Worm (Caenorhabditis elegans) whole organism, late embryonic: ENCODE measurements around the gene bir-2.

Experiments
- F13H6.1 ChIP-seq: sonication (generic microtip); optimal IDR thresholded peaks from 2 replicates; lab custom pipeline; 2016; ENCODE audit warnings: missing genetic modification characterization, missing compliant biosample characterization
- T23F11.4 ChIP-seq: fragments of 200-800 bp; sonication (Bioruptor generic); optimal IDR thresholded peaks from 2 replicates; lab custom pipeline; 2018; ENCODE audit warnings: mild to moderate bottlenecking, missing genetic modification characterization, missing compliant biosample characterization
- ama-1 ChIP-seq: fragments of 150-350 bp; optimal IDR thresholded peaks from 2 replicates; lab custom pipeline; 2014
- ceh-31 ChIP-seq: sonication (generic microtip); optimal IDR thresholded peaks from 2 replicates; lab custom pipeline; 2016; ENCODE audit warnings: missing genetic modification characterization, missing compliant biosample characterization
- ceh-9 ChIP-seq: sonication (generic microtip); optimal IDR thresholded peaks from 2 replicates; lab custom pipeline; 2016; ENCODE audit warnings: mild to moderate bottlenecking, missing genetic modification characterization, inconsistent platforms, missing compliant biosample characterization
- fax-1 ChIP-seq: sonication (generic microtip); optimal IDR thresholded peaks from 2 replicates; lab custom pipeline; 2016; ENCODE audit warnings: missing genotype, missing genetic modification characterization, missing compliant biosample characterization
- fkh-10 ChIP-seq: fragments of 150-350 bp; optimal IDR thresholded peaks from 2 replicates; lab custom pipeline; 2014; ENCODE audit warnings: missing biosample characterization, missing genetic modification reagents, missing genetic modification characterization
- lim-6 ChIP-seq: sonication (generic microtip); optimal IDR thresholded peaks from 2 replicates; lab custom pipeline; 2016; ENCODE audit warnings: missing genetic modification characterization, missing compliant biosample characterization
- madf-2 ChIP-seq: sonication (generic microtip); optimal IDR thresholded peaks from 2 replicates; lab custom pipeline; 2017; ENCODE audit warnings: missing genetic modification characterization, missing compliant biosample characterization
- nfya-1 ChIP-seq: sonication (generic microtip); optimal IDR thresholded peaks from 2 replicates; lab custom pipeline; 2017; ENCODE audit warnings: missing genetic modification characterization, mild to moderate bottlenecking, missing compliant biosample characterization, antibody characterized with exemption, moderate library complexity
- ref-2 ChIP-seq: sonication (generic microtip); optimal IDR thresholded peaks from 2 replicates; lab custom pipeline; 2016; ENCODE audit warnings: missing genetic modification characterization, missing compliant biosample characterization
- rnt-1 ChIP-seq: sonication (generic microtip); optimal IDR thresholded peaks from 2 replicates; lab custom pipeline; 2016; ENCODE audit warnings: missing genetic modification characterization, missing compliant biosample characterization
- tbx-2 ChIP-seq: sonication (generic microtip); optimal IDR thresholded peaks from 2 replicates; lab custom pipeline; 2016; ENCODE audit warnings: missing genetic modification characterization, missing compliant biosample characterization

DNA sequence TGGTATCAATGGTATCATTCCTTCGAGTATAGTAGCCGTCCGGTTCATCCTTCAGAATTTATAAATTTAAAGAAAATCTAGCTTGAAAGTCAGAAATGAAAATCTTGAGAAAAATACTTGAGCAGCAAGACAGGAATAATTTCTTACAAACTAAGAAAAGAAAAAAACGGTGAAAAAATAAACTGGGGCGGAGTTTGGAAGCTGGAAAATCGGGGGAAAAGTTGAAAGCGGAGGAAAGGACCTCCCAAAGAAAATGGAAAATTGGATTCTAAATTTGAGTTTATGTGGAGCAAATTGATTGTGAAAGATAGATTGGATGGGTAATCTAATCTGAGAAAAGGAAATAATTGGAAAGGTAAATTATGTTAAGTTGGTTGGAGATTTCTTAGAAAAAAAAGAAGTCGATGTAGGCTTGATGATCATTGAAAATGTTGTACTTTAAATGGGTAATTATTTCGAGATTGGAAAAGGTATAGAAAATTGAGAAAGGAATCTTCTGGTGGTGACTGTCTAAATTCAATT is 32.5 kb upstream of the bir-2 start, which contains the start of gene frpr-5:
- TF ChIP-seq ama-1 (lab: Kevin White, UChicago) (no peak), fax-1 (tag; lab: Kevin White, UChicago) (no peak), lim-6 (tag; lab: Kevin White, UChicago) (no peak), ceh-31 (tag; lab: Kevin White, UChicago) (no peak), madf-2 (tag; lab: Kevin White, UChicago) (no peak), fkh-10 (GFP tag; lab: Kevin White, UChicago) (no peak), F13H6.1 (tag; lab: Kevin White, UChicago) (no peak), ceh-9 (tag; lab: Kevin White, UChicago) (no peak), tbx-2 (tag; lab: Kevin White, UChicago) (no peak), rnt-1 (tag; lab: Kevin White, UChicago) (no peak), ref-2 (tag; lab: Kevin White, UChicago) (no peak), nfya-1 (no peak), T23F11.4 (GFP tag; lab: Kevin White, UChicago) (no peak)
